Worm (Caenorhabditis elegans): ENCODE results near the gene ragc-1.

The ragc-1 gene

DNA sequence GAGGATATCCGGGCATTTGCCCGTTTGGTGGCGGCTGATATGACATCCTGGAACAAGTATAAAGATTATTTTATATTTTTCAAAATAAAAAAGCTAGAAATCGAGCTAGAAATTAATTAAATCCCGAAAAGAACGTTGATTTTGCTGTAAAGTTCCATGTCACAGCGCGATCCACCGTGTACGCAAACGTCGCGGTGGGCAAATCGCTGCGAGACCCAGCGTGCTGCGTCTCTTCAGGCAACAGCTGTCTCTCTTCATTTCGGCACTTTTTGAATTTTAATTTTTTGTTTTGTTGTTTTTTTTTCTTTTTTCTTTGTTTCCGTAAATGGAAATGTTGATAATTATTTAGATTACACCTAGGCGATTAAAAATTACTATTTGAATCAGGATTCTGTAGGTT is 38.6 kb downstream of the ragc-1 start, which contains the start of gene sec-24.1 (continued):
- peak; percentile 58 for TF ChIP-seq tbp1 (GFP tag; optimal IDR thresholded peaks at IDR 0.05)
- no peak for TF ChIP-seq dpff-1 (tag; optimal IDR thresholded peaks at IDR 0.05)
- peak; percentile 60; the same call in 1 of the 2 replicates for TF ChIP-seq madf-6 (GFP tag; IDR thresholded peaks at IDR 0.05)
- no peak for TF ChIP-seq attf-6 (GFP tag; IDR thresholded peaks at IDR 0.05)
- TF ChIP-seq ccch-3 (GFP tag; optimal IDR thresholded peaks at IDR 0.05), result no peak
- peak; percentile 99 for TF ChIP-seq F33H1.4 (GFP tag; IDR thresholded peaks at IDR 0.05)
- no peak for TF ChIP-seq K11D2.4 (GFP tag; IDR thresholded peaks at IDR 0.05)
- TF ChIP-seq snpc-3.4 (tag; optimal IDR thresholded peaks at IDR 0.05), result peak; percentile 62
- TF ChIP-seq zim-3 (tag; optimal IDR thresholded peaks at IDR 0.05), result no peak
- 0 out of 2 replicates have a peak, but pooled peaks have one; percentile 31 for TF ChIP-seq egl-44 (GFP tag; IDR thresholded peaks at IDR 0.05)
- peak; percentile 54; the same call in 1 of the 2 replicates for TF ChIP-seq attf-3 (GFP tag; conservative IDR thresholded peaks at IDR 0.05)
- peak; percentile 59 for TF ChIP-seq dpl-1 (GFP tag; optimal IDR thresholded peaks at IDR 0.05)
- peak; percentile 69 for TF ChIP-seq tlf-1 (GFP tag; optimal IDR thresholded peaks at IDR 0.05)
- TF ChIP-seq efl-1 (GFP tag; optimal IDR thresholded peaks at IDR 0.05), result peak; percentile 51
- peak; percentile 79 for TF ChIP-seq F23B12.7 (tag; optimal IDR thresholded peaks at IDR 0.05; ENCODE audit: insufficient read depth)
- TF ChIP-seq ztf-6 (GFP tag; IDR thresholded peaks at IDR 0.05), result no peak
- peak; percentile 68 for TF ChIP-seq snpc-1.3 (tag; optimal IDR thresholded peaks at IDR 0.05; ENCODE audit: insufficient read depth)
- peak; percentile 79; the same call in 1 of the 2 replicates for TF ChIP-seq rcor-1 (GFP tag; IDR thresholded peaks at IDR 0.05)
- peak; percentile 83 for TF ChIP-seq pbrm-1 (GFP tag; IDR thresholded peaks at IDR 0.05)
- TF ChIP-seq ceh-91 (GFP tag; IDR thresholded peaks at IDR 0.05), result 0 out of 2 replicates have a peak, but pooled peaks have one; percentile 41
- TF ChIP-seq F49E8.2 (tag; optimal IDR thresholded peaks at IDR 0.05; ENCODE audit: insufficient read depth), result peak; percentile 76
- peak in 1 of 3 experiments; percentile 94 for TF ChIP-seq lin-35 (GFP tag; optimal IDR thresholded peaks at IDR 0.05)
- no peak for TF ChIP-seq ceh-79 (tag; optimal IDR thresholded peaks at IDR 0.05)
- peak; percentile 98 for TF ChIP-seq let-607 (tag; optimal IDR thresholded peaks at IDR 0.05)
- TF ChIP-seq hrde-1 (tag; optimal IDR thresholded peaks at IDR 0.05; ENCODE audit: borderline replicate concordance), result no peak
- no peak for TF ChIP-seq fkh-3 (tag; optimal IDR thresholded peaks at IDR 0.05)
- peak; percentile 63 for TF ChIP-seq D2030.7 (GFP tag; IDR thresholded peaks at IDR 0.05)
- TF ChIP-seq lin-40 (tag; optimal IDR thresholded peaks at IDR 0.05), result peak; percentile 84
- TF ChIP-seq egrh-3 (GFP tag; IDR thresholded peaks at IDR 0.05), result 0 out of 2 replicates have a peak, but pooled peaks have one; percentile 32
- TF ChIP-seq ceh-27 (GFP tag; optimal IDR thresholded peaks at IDR 0.05), result peak; percentile 49
- peak; percentile 32 for TF ChIP-seq athp-1 (tag; optimal IDR thresholded peaks at IDR 0.05)
- TF ChIP-seq attf-5 (GFP tag; optimal IDR thresholded peaks at IDR 0.05), result peak; percentile 56
- TF ChIP-seq nhr-179 (tag; optimal IDR thresholded peaks at IDR 0.05), result no peak
- peak; percentile 4 for TF ChIP-seq gei-17 (GFP tag; optimal IDR thresholded peaks at IDR 0.05)
- TF ChIP-seq ekl-4 (GFP tag; IDR thresholded peaks at IDR 0.05), result peak; percentile 47; the same call in 1 of the 2 replicates
- peak; percentile 75 for TF ChIP-seq dox-1 (GFP tag; IDR thresholded peaks at IDR 0.05)
- TF ChIP-seq B0336.3 (GFP tag; IDR thresholded peaks at IDR 0.05), result peak; percentile 74

DNA sequence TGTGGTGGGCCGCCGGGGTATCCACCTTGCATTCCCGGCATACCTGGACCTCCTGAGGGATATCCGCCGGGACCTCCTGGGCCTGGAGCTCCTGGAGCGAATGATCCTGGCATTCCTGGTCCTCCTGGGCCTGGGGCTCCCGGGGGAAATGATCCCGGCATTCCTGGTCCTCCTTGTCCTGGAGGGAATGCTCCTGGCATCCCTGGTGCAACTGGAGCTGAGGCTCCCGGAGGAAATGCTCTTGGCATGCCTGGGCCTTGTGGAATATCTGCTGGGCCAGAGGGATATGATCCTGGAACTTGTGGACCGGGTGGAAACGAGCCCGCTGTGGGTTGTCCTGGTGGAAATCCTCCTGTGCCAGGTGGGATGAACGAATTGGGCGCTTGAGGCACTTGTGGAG is 39.7 kb downstream of the ragc-1 start:
- TF ChIP-seq F39B2.1 (GFP tag; IDR thresholded peaks at IDR 0.05), result no peak
- peak; percentile 92 for TF ChIP-seq egrh-3 (GFP tag; IDR thresholded peaks at IDR 0.05)
- TF ChIP-seq nfyb-1 (GFP tag; IDR thresholded peaks at IDR 0.05), result peak; percentile 17; the same call in 1 of the 2 replicates
- no peak for TF ChIP-seq Y53F4B.3 (GFP tag; IDR thresholded peaks at IDR 0.05)
- no peak for TF ChIP-seq T26A5.8 (tag; optimal IDR thresholded peaks at IDR 0.05)
- TF ChIP-seq zfh-2 (GFP tag; conservative IDR thresholded peaks at IDR 0.05), result peak; percentile 82
